Fruit fly (Drosophila melanogaster) whole organism, embryonic: ENCODE measurements around the gene CG2256.

Experiments used
- BEAF-32 ChIP-seq: fragments of 200-800 bp; sonication (Bioruptor generic); optimal IDR thresholded peaks from 3 replicates; lab custom pipeline; 2017; ENCODE audit warnings: missing biosample characterization, missing genetic modification characterization, mild to moderate bottlenecking, moderate library complexity, missing genetic modification reagents
- Blimp-1 ChIP-seq: fragments of 200-800 bp; sonication (Bioruptor generic); optimal IDR thresholded peaks from 3 replicates; lab custom pipeline; 2018; ENCODE audit warnings: missing biosample characterization, missing genetic modification characterization, mild to moderate bottlenecking, moderate library complexity, missing genetic modification reagents
- BtbVII ChIP-seq: fragments of 200-800 bp; sonication (Bioruptor generic); optimal IDR thresholded peaks from 3 replicates; lab custom pipeline; 2017; ENCODE audit warnings: missing biosample characterization, mild to moderate bottlenecking, missing genetic modification characterization
- C15 ChIP-seq: fragments of 200-800 bp; sonication (Bioruptor generic); IDR thresholded peaks from 3 replicates; pipeline ENCODE4 v1.3.6; 2022; ENCODE audit warnings: missing biosample characterization, missing genetic modification characterization
- CG1024 ChIP-seq: fragments of 200-800 bp; sonication (Bioruptor generic); IDR thresholded peaks from 2 replicates; pipeline ENCODE4 v1.3.6; 2022; ENCODE audit warnings: missing biosample characterization, missing genetic modification characterization
- CG10959 ChIP-seq: fragments of 200-800 bp; sonication (Bioruptor generic); IDR thresholded peaks from 2 replicates; pipeline ENCODE4 v1.3.6; 2022; ENCODE audit warnings: missing biosample characterization, missing genetic modification characterization
- CG10979 ChIP-seq: fragments of 200-800 bp; sonication (Bioruptor generic); optimal IDR thresholded peaks from 2 replicates; lab custom pipeline; 2018; ENCODE audit warnings: missing biosample characterization, mild to moderate bottlenecking, missing genetic modification characterization, moderate library complexity
- CG14441 ChIP-seq: fragments of 200-800 bp; sonication (Bioruptor generic); IDR thresholded peaks from 2 replicates; pipeline ENCODE4 v1.3.6; 2022; ENCODE audit warnings: missing biosample characterization, missing genetic modification characterization
- CG14860 ChIP-seq: fragments of 200-800 bp; sonication (Bioruptor generic); IDR thresholded peaks from 3 replicates; pipeline ENCODE4 v1.3.6; 2022; ENCODE audit warnings: missing biosample characterization, missing genetic modification characterization; ENCODE audit not compliant: partially characterized antibody
- CG1603 ChIP-seq: fragments of 200-800 bp; sonication (Bioruptor generic); optimal IDR thresholded peaks from 2 replicates; lab custom pipeline; 2019; ENCODE audit warnings: missing biosample characterization, mild to moderate bottlenecking, missing genetic modification characterization, moderate library complexity
- CG17385 ChIP-seq: fragments of 200-800 bp; sonication (Bioruptor generic); optimal IDR thresholded peaks from 3 replicates; lab custom pipeline; 2018; ENCODE audit warnings: missing biosample characterization, mild to moderate bottlenecking, missing genetic modification characterization
- CG17829 ChIP-seq: fragments of 200-800 bp; optimal IDR thresholded peaks from 2 replicates; lab custom pipeline; 2019; ENCODE audit warnings: missing biosample characterization, mild to moderate bottlenecking, missing genetic modification characterization, moderate library complexity
- CG18476 ChIP-seq: fragments of 200-800 bp; sonication (Bioruptor generic); optimal IDR thresholded peaks from 2 replicates; lab custom pipeline; 2016; ENCODE audit warnings: missing biosample characterization, mild to moderate bottlenecking, missing genetic modification characterization
- CG18764 ChIP-seq: fragments of 200-800 bp; sonication (Bioruptor generic); optimal IDR thresholded peaks from 3 replicates; lab custom pipeline; 2016; ENCODE audit warnings: missing biosample characterization, missing genetic modification characterization
- CG3163 ChIP-seq: fragments of 200-800 bp; sonication (Bioruptor generic); optimal IDR thresholded peaks from 3 replicates; lab custom pipeline; 2016; ENCODE audit warnings: missing biosample characterization, missing genetic modification characterization
- CG33557 ChIP-seq: fragments of 200-800 bp; sonication (Bioruptor generic); optimal IDR thresholded peaks from 2 replicates; lab custom pipeline; 2019; ENCODE audit warnings: missing biosample characterization, mild to moderate bottlenecking, missing genetic modification characterization, moderate library complexity
- CG4360 ChIP-seq: fragments of 200-800 bp; sonication (Bioruptor generic); IDR thresholded peaks from 2 replicates; pipeline ENCODE4 v1.3.6; 2022; ENCODE audit warnings: missing biosample characterization, missing genetic modification characterization
- CG5180 ChIP-seq: fragments of 200-800 bp; sonication (Bioruptor generic); optimal IDR thresholded peaks from 3 replicates; lab custom pipeline; 2017; ENCODE audit warnings: missing biosample characterization, missing genetic modification characterization, mild to moderate bottlenecking, moderate library complexity, missing genetic modification reagents
- CG9797 ChIP-seq: fragments of 200-800 bp; sonication (Bioruptor generic); optimal IDR thresholded peaks from 3 replicates; lab custom pipeline; 2018; ENCODE audit warnings: missing biosample characterization, mild to moderate bottlenecking, missing genetic modification characterization
- D19A ChIP-seq: fragments of 200-800 bp; optimal IDR thresholded peaks from 3 replicates; lab custom pipeline; 2019; ENCODE audit warnings: missing biosample characterization, mild to moderate bottlenecking, missing genetic modification characterization, moderate library complexity
- Doc3 ChIP-seq: fragments of 200-800 bp; sonication (Bioruptor generic); IDR thresholded peaks from 3 replicates; pipeline ENCODE4 v1.3.6; 2022; ENCODE audit warnings: missing biosample characterization, missing genetic modification characterization; ENCODE audit not compliant: partially characterized antibody
- Eip74EF ChIP-seq, 2 experiments: fragments of 200-800 bp in 1 of 2; fragments of >200 bp in 1 of 2; sonication (Bioruptor generic) in 1 of 2; optimal IDR thresholded peaks; 2 replicates each; lab custom pipeline; 2017 to 2019; ENCODE audit warnings: missing biosample characterization in 2 of 2, missing genetic modification characterization in 2 of 2, mild to moderate bottlenecking in 1 of 2, moderate library complexity in 1 of 2
- GATAe ChIP-seq: fragments of 200-800 bp; sonication (Bioruptor generic); conservative IDR thresholded peaks from 2 replicates; pipeline ENCODE4 v1.3.6; 2022; ENCODE audit warnings: missing biosample characterization, missing genetic modification characterization
- Hand ChIP-seq: fragments of 200-800 bp; sonication (Bioruptor generic); optimal IDR thresholded peaks from 2 replicates; lab custom pipeline; 2017; ENCODE audit warnings: mild to moderate bottlenecking, missing biosample characterization, missing genetic modification reagents, missing genetic modification characterization
- Hmr ChIP-seq: fragments of 200-800 bp; sonication (Bioruptor generic); optimal IDR thresholded peaks from 3 replicates; lab custom pipeline; 2017; ENCODE audit warnings: mild to moderate bottlenecking, missing biosample characterization, missing genetic modification reagents, missing genetic modification characterization
- Hmx ChIP-seq: fragments of 200-800 bp; sonication (Bioruptor generic); optimal IDR thresholded peaks from 2 replicates; lab custom pipeline; 2016; ENCODE audit warnings: missing biosample characterization, missing genetic modification characterization
- Kr ChIP-seq: fragments of 200-800 bp; sonication (Bioruptor generic); optimal IDR thresholded peaks from 2 replicates; lab custom pipeline; 2017; ENCODE audit warnings: missing biosample characterization, mild to moderate bottlenecking, missing genetic modification characterization
- Lim3 ChIP-seq: fragments of 200-800 bp; sonication (Bioruptor generic); IDR thresholded peaks from 2 replicates; pipeline ENCODE4 v1.3.6; 2022; ENCODE audit warnings: missing biosample characterization, missing genetic modification characterization
- MTF-1 ChIP-seq: fragments of 200-800 bp; sonication (Bioruptor generic); optimal IDR thresholded peaks from 2 replicates; lab custom pipeline; 2018; ENCODE audit warnings: missing biosample characterization, mild to moderate bottlenecking, missing genetic modification characterization, borderline replicate concordance
- Meics ChIP-seq: fragments of 200-800 bp; sonication (Bioruptor generic); optimal IDR thresholded peaks from 2 replicates; lab custom pipeline; 2017; ENCODE audit warnings: missing biosample characterization, mild to moderate bottlenecking, missing genetic modification characterization
- Optix ChIP-seq: fragments of 200-800 bp; sonication (Bioruptor generic); IDR thresholded peaks from 3 replicates; pipeline ENCODE4 v1.3.6; 2022; ENCODE audit warnings: missing biosample characterization, missing genetic modification characterization
- Tbp ChIP-seq: fragments of >200 bp; optimal IDR thresholded peaks from 2 replicates; lab custom pipeline; 2018; ENCODE audit warnings: missing biosample characterization, missing genetic modification characterization
- ac ChIP-seq: fragments of 200-800 bp; sonication (Bioruptor generic); optimal IDR thresholded peaks from 3 replicates; lab custom pipeline; 2017; ENCODE audit warnings: missing biosample characterization, mild to moderate bottlenecking, missing genetic modification characterization
- bcd ChIP-seq: fragments of 200-800 bp; sonication (Bioruptor generic); optimal IDR thresholded peaks from 2 replicates; lab custom pipeline; 2017; ENCODE audit warnings: missing biosample characterization, mild to moderate bottlenecking, missing genetic modification characterization
- chif ChIP-seq, 2 experiments: fragments of 200-800 bp; sonication (Bioruptor generic); optimal IDR thresholded peaks; 3 replicates each; lab custom pipeline; 2016; ENCODE audit warnings: missing biosample characterization in 2 of 2, missing genetic modification characterization in 2 of 2
- chinmo ChIP-seq: fragments of 200-800 bp; sonication (Bioruptor generic); IDR thresholded peaks from 4 replicates; pipeline ENCODE4 v1.3.6; 2022; ENCODE audit warnings: missing biosample characterization, missing genetic modification characterization; ENCODE audit not compliant: partially characterized antibody
- fd102C ChIP-seq: fragments of 200-800 bp; sonication (Bioruptor generic); optimal IDR thresholded peaks from 2 replicates; lab custom pipeline; 2018; ENCODE audit warnings: missing biosample characterization, mild to moderate bottlenecking, missing genetic modification characterization, moderate library complexity
- grn ChIP-seq: fragments of 200-800 bp; sonication (Bioruptor generic); optimal IDR thresholded peaks from 3 replicates; lab custom pipeline; 2017; ENCODE audit warnings: missing biosample characterization, missing genetic modification characterization
- insv ChIP-seq, 2 experiments: fragments of 200-800 bp; sonication (Bioruptor generic); optimal IDR thresholded peaks; 3 replicates each; lab custom pipeline; 2016 to 2018; ENCODE audit warnings: missing biosample characterization in 2 of 2, missing genetic modification characterization in 2 of 2
- jigr1 ChIP-seq: fragments of 200-800 bp; sonication (Bioruptor generic); IDR thresholded peaks from 3 replicates; pipeline ENCODE4 v1.3.6; 2022; ENCODE audit warnings: missing biosample characterization, missing genetic modification characterization
- kni ChIP-seq: fragments of 200-800 bp; sonication (Bioruptor generic); optimal IDR thresholded peaks from 3 replicates; lab custom pipeline; 2017; ENCODE audit warnings: mild to moderate bottlenecking, missing biosample characterization, missing genetic modification reagents, missing genetic modification characterization
- lbe ChIP-seq: fragments of 200-800 bp; sonication (Bioruptor generic); optimal IDR thresholded peaks from 2 replicates; lab custom pipeline; 2016; ENCODE audit warnings: missing biosample characterization, mild to moderate bottlenecking, missing genetic modification characterization
- pfk ChIP-seq: fragments of 200-800 bp; sonication (Bioruptor generic); optimal IDR thresholded peaks from 2 replicates; lab custom pipeline; 2018; ENCODE audit warnings: missing biosample characterization, mild to moderate bottlenecking, missing genetic modification characterization, moderate library complexity
- run ChIP-seq: fragments of 200-800 bp; sonication (Bioruptor generic); optimal IDR thresholded peaks from 3 replicates; lab custom pipeline; 2018; ENCODE audit warnings: missing biosample characterization, mild to moderate bottlenecking, missing genetic modification characterization
- stwl ChIP-seq: fragments of 200-800 bp; sonication (Bioruptor generic); optimal IDR thresholded peaks from 3 replicates; lab custom pipeline; 2018; ENCODE audit warnings: missing biosample characterization, mild to moderate bottlenecking, missing genetic modification characterization, moderate library complexity
- tgo ChIP-seq: fragments of 200-800 bp; sonication (Bioruptor generic); IDR thresholded peaks from 3 replicates; pipeline ENCODE4 v1.3.6; 2022; ENCODE audit warnings: missing biosample characterization, missing genetic modification characterization
- vfl ChIP-seq: fragments of 200-800 bp; sonication (Bioruptor generic); optimal IDR thresholded peaks from 2 replicates; lab custom pipeline; 2016; ENCODE audit warnings: missing biosample characterization, missing genetic modification characterization
- zfh2 ChIP-seq: fragments of 200-800 bp; sonication (Bioruptor generic); optimal IDR thresholded peaks from 2 replicates; lab custom pipeline; 2016; ENCODE audit warnings: missing biosample characterization, missing genetic modification characterization

Gene CG2256

dm6 chrX:8101479-8102198, 14.6 kb upstream of the CG2256 start, which contains the start of gene CG2258 (continued):
- TF ChIP-seq kni (GFP tag; lab: Kevin White, UChicago) (no peak), insv (GFP tag; optimal IDR thresholded peaks at IDR 0.05; lab: Kevin White, UChicago) (no peak), lbe (GFP tag; lab: Kevin White, UChicago) (peak; percentile 37), Hmr (peak; percentile 85), stwl (tag; lab: Kevin White, UChicago) (peak; percentile 40), CG18476 (GFP tag; lab: Kevin White, UChicago) (peak; percentile 70), Doc3 (GFP tag; lab: Robert Waterston, UW) (peak; percentile 37; the same call in 1 of the 3 replicates), Tbp (GFP tag; lab: Kevin White, UChicago) (no peak), CG33557 (GFP tag; lab: Kevin White, UChicago) (peak; percentile 46), CG18764 (peak; percentile 58), CG10959 (GFP tag; lab: Robert Waterston, UW) (peak; percentile 58), Optix (GFP tag; lab: Robert Waterston, UW) (peak; percentile 76), run (peak; percentile 70), ac (GFP tag; lab: Kevin White, UChicago) (no peak), chif (GFP tag; optimal IDR thresholded peaks at IDR 0.05; lab: Kevin White, UChicago) (peak; percentile 71 to 78), CG9797 (GFP tag; lab: Kevin White, UChicago) (no peak), BtbVII (GFP tag; lab: Kevin White, UChicago) (peak; percentile 83), CG10979 (peak; percentile 89), Hand (peak; percentile 66), BEAF-32 (peak; percentile 22), chinmo (GFP tag; lab: Robert Waterston, UW) (0 out of 4 replicates have a peak, but pooled peaks have one; percentile 29), CG17829 (tag; lab: Kevin White, UChicago) (peak; percentile 87), pfk (GFP tag; lab: Kevin White, UChicago) (no peak), Hmx (GFP tag; lab: Kevin White, UChicago) (peak; percentile 5), fd102C (GFP tag; lab: Kevin White, UChicago) (no peak), Kr (GFP tag; lab: Kevin White, UChicago) (no peak), Eip74EF (GFP tag; optimal IDR thresholded peaks at IDR 0.05; lab: Kevin White, UChicago) (peak in 1 of 2 experiments; percentile 83), CG14860 (GFP tag; lab: Robert Waterston, UW) (no peak), C15 (GFP tag; lab: Robert Waterston, UW) (peak; percentile 66; the same call in 1 of the 3 replicates), CG1603 (tag; lab: Kevin White, UChicago) (peak; percentile 91), Lim3 (GFP tag; lab: Robert Waterston, UW) (peak; percentile 43; the same call in 1 of the 2 replicates), Blimp-1 (peak; percentile 90), grn (GFP tag; lab: Kevin White, UChicago) (no peak), bcd (peak; percentile 74), vfl (no peak), CG17385 (GFP tag; lab: Kevin White, UChicago) (peak; percentile 87), tgo (GFP tag; lab: Robert Waterston, UW) (peak; percentile 81), Meics (peak; percentile 82), CG14441 (GFP tag; lab: Robert Waterston, UW) (peak; percentile 88), CG5180 (peak; percentile 64), D19A (tag; lab: Kevin White, UChicago) (peak; percentile 82), zfh2 (GFP tag; lab: Kevin White, UChicago) (peak; percentile 47), jigr1 (GFP tag; lab: Robert Waterston, UW) (peak; percentile 82), CG4360 (GFP tag; lab: Robert Waterston, UW) (peak; percentile 71), CG1024 (GFP tag; lab: Robert Waterston, UW) (peak; percentile 76), CG3163 (GFP tag; lab: Kevin White, UChicago) (peak; percentile 10), MTF-1 (peak; percentile 76), GATAe (no peak)
